Fruit fly (Drosophila melanogaster) whole organism, embryonic: ENCODE measurements around the gene retm.
A peak's percentile ranks its signal among the peaks of the same experiment; 100 is the strongest.

Experiments used
- CG11456 ChIP-seq: fragments of 200-800 bp; sonication (Bioruptor generic); IDR thresholded peaks from 3 replicates; pipeline ENCODE4 v1.3.6; 2022; ENCODE audit warnings: missing biosample characterization, missing genetic modification characterization
- CG12299 ChIP-seq: fragments of 200-800 bp; sonication (Bioruptor generic); optimal IDR thresholded peaks from 2 replicates; lab custom pipeline; 2018; ENCODE audit warnings: missing biosample characterization, mild to moderate bottlenecking, missing genetic modification characterization
- CG12659 ChIP-seq: fragments of 200-800 bp; sonication (Bioruptor generic); optimal IDR thresholded peaks from 3 replicates; lab custom pipeline; 2017; ENCODE audit warnings: mild to moderate bottlenecking, missing biosample characterization, missing genetic modification reagents, missing genetic modification characterization
- CG12769 ChIP-seq: fragments of 200-800 bp; sonication (Bioruptor generic); optimal IDR thresholded peaks from 2 replicates; lab custom pipeline; 2019; ENCODE audit warnings: missing biosample characterization, mild to moderate bottlenecking, missing genetic modification characterization, moderate library complexity
- CG13287 ChIP-seq: fragments of 200-800 bp; sonication (Bioruptor generic); IDR thresholded peaks from 2 replicates; pipeline ENCODE4 v1.3.6; 2022; ENCODE audit warnings: missing biosample characterization, missing genetic modification characterization; ENCODE audit not compliant: partially characterized antibody
- CG14050 ChIP-seq: fragments of 200-800 bp; sonication (Bioruptor generic); IDR thresholded peaks from 3 replicates; pipeline ENCODE4 v1.3.6; 2022; ENCODE audit warnings: missing biosample characterization, missing genetic modification characterization
- CG15269 ChIP-seq: fragments of 200-800 bp; sonication (Bioruptor generic); optimal IDR thresholded peaks from 2 replicates; lab custom pipeline; 2018; ENCODE audit warnings: missing biosample characterization, mild to moderate bottlenecking, missing genetic modification characterization, moderate library complexity
- CG2120 ChIP-seq: fragments of 200-800 bp; sonication (Bioruptor generic); optimal IDR thresholded peaks from 3 replicates; lab custom pipeline; 2016; ENCODE audit warnings: missing biosample characterization, missing genetic modification characterization
- CG31441 ChIP-seq: fragments of 200-800 bp; sonication (Bioruptor generic); IDR thresholded peaks from 2 replicates; pipeline ENCODE4 v1.3.6; 2022; ENCODE audit warnings: missing biosample characterization, missing genetic modification characterization
- CG34376 ChIP-seq: fragments of 200-800 bp; sonication (Bioruptor generic); optimal IDR thresholded peaks from 2 replicates; lab custom pipeline; 2018; ENCODE audit warnings: missing biosample characterization, mild to moderate bottlenecking, missing genetic modification characterization
- CG5180 ChIP-seq: fragments of 200-800 bp; sonication (Bioruptor generic); optimal IDR thresholded peaks from 3 replicates; lab custom pipeline; 2017; ENCODE audit warnings: missing biosample characterization, missing genetic modification characterization, mild to moderate bottlenecking, moderate library complexity, missing genetic modification reagents
- CG8359 ChIP-seq: fragments of 200-800 bp; sonication (Bioruptor generic); optimal IDR thresholded peaks from 2 replicates; lab custom pipeline; 2017; ENCODE audit warnings: missing biosample characterization, mild to moderate bottlenecking, missing genetic modification characterization, borderline replicate concordance
- CG8944 ChIP-seq: fragments of 200-800 bp; sonication (Bioruptor generic); optimal IDR thresholded peaks from 3 replicates; lab custom pipeline; 2016; ENCODE audit warnings: missing biosample characterization, missing genetic modification characterization
- CG9437 ChIP-seq: fragments of 200-800 bp; sonication (Bioruptor generic); optimal IDR thresholded peaks from 2 replicates; lab custom pipeline; 2018; ENCODE audit warnings: missing biosample characterization, mild to moderate bottlenecking, missing genetic modification characterization
- D19A ChIP-seq: fragments of 200-800 bp; optimal IDR thresholded peaks from 3 replicates; lab custom pipeline; 2019; ENCODE audit warnings: missing biosample characterization, mild to moderate bottlenecking, missing genetic modification characterization, moderate library complexity
- D19B ChIP-seq: fragments of 200-800 bp; sonication (Bioruptor generic); optimal IDR thresholded peaks from 2 replicates; lab custom pipeline; 2017; ENCODE audit warnings: missing biosample characterization, mild to moderate bottlenecking, missing genetic modification characterization
- Deaf1 ChIP-seq: fragments of 200-800 bp; optimal IDR thresholded peaks from 3 replicates; lab custom pipeline; 2019; ENCODE audit warnings: missing biosample characterization, mild to moderate bottlenecking, missing genetic modification characterization, moderate library complexity
- Fer1 ChIP-seq: fragments of 200-800 bp; sonication (Bioruptor generic); optimal IDR thresholded peaks from 2 replicates; lab custom pipeline; 2017; ENCODE audit warnings: missing biosample characterization, mild to moderate bottlenecking, missing genetic modification characterization
- H2.0 ChIP-seq: fragments of 200-800 bp; sonication (Bioruptor generic); IDR thresholded peaks from 2 replicates; pipeline ENCODE4 v1.3.6; 2022; ENCODE audit warnings: missing biosample characterization, missing genetic modification characterization
- Hr78 ChIP-seq, 2 experiments: fragments of 200-800 bp in 1 of 2; fragments of >200 bp in 1 of 2; sonication (Bioruptor generic) in 1 of 2; optimal IDR thresholded peaks; 2 replicates each; lab custom pipeline; 2017 to 2019; ENCODE audit warnings: missing biosample characterization in 2 of 2, missing genetic modification characterization in 2 of 2, mild to moderate bottlenecking in 1 of 2, moderate library complexity in 1 of 2
- Hsf ChIP-seq: fragments of 200-800 bp; sonication (Bioruptor generic); optimal IDR thresholded peaks from 3 replicates; lab custom pipeline; 2016; ENCODE audit warnings: missing biosample characterization, missing genetic modification characterization
- Jarid2 ChIP-seq: fragments of 200-800 bp; sonication (Bioruptor generic); optimal IDR thresholded peaks from 3 replicates; lab custom pipeline; 2017; ENCODE audit warnings: mild to moderate bottlenecking, missing biosample characterization, missing genetic modification reagents, missing genetic modification characterization
- MTF-1 ChIP-seq: fragments of 200-800 bp; sonication (Bioruptor generic); optimal IDR thresholded peaks from 2 replicates; lab custom pipeline; 2018; ENCODE audit warnings: missing biosample characterization, mild to moderate bottlenecking, missing genetic modification characterization, borderline replicate concordance
- Med ChIP-seq: fragments of 200-800 bp; sonication (Bioruptor generic); peaks from one replicate; lab custom pipeline; 2016; ENCODE audit warnings: missing biosample characterization, missing genetic modification characterization, mild to moderate bottlenecking, inconsistent platforms, moderate library complexity
- Meics ChIP-seq: fragments of 200-800 bp; sonication (Bioruptor generic); optimal IDR thresholded peaks from 2 replicates; lab custom pipeline; 2017; ENCODE audit warnings: missing biosample characterization, mild to moderate bottlenecking, missing genetic modification characterization
- Optix ChIP-seq: fragments of 200-800 bp; sonication (Bioruptor generic); IDR thresholded peaks from 3 replicates; pipeline ENCODE4 v1.3.6; 2022; ENCODE audit warnings: missing biosample characterization, missing genetic modification characterization
- Six4 ChIP-seq: fragments of 200-800 bp; sonication (Bioruptor generic); optimal IDR thresholded peaks from 2 replicates; lab custom pipeline; 2016; ENCODE audit warnings: missing biosample characterization, missing genetic modification characterization
- Sry-β ChIP-seq: fragments of 200-800 bp; sonication (Bioruptor generic); optimal IDR thresholded peaks from 2 replicates; lab custom pipeline; 2018; ENCODE audit warnings: missing biosample characterization, mild to moderate bottlenecking, missing genetic modification characterization, moderate library complexity
- Sry-δ ChIP-seq: fragments of 200-800 bp; sonication (Bioruptor generic); optimal IDR thresholded peaks from 2 replicates; lab custom pipeline; 2016; ENCODE audit warnings: missing biosample characterization, missing genetic modification characterization
- Ssrp ChIP-seq: fragments of 200-800 bp; sonication (Bioruptor generic); optimal IDR thresholded peaks from 2 replicates; lab custom pipeline; 2018; ENCODE audit warnings: missing biosample characterization, mild to moderate bottlenecking, missing genetic modification characterization, moderate library complexity
- amos ChIP-seq: fragments of 200-800 bp; sonication (Bioruptor generic); IDR thresholded peaks from 2 replicates; pipeline ENCODE4 v1.3.6; 2022; ENCODE audit warnings: missing biosample characterization, missing genetic modification characterization; ENCODE audit not compliant: partially characterized antibody
- ci ChIP-seq: fragments of 200-800 bp; sonication (Bioruptor generic); IDR thresholded peaks from 3 replicates; pipeline ENCODE4 v1.3.6; 2022; ENCODE audit warnings: missing biosample characterization, missing genetic modification characterization
- crp ChIP-seq, 2 experiments: fragments of 200-800 bp; sonication (Bioruptor generic); optimal IDR thresholded peaks; 2 replicates in 1 of 2; 3 replicates in 1 of 2; lab custom pipeline; 2017; ENCODE audit warnings: missing biosample characterization in 2 of 2, missing genetic modification characterization in 2 of 2, mild to moderate bottlenecking in 1 of 2, moderate library complexity in 1 of 2
- dmrt11E ChIP-seq: fragments of 200-800 bp; sonication (Bioruptor generic); optimal IDR thresholded peaks from 3 replicates; lab custom pipeline; 2018; ENCODE audit warnings: missing biosample characterization, mild to moderate bottlenecking, missing genetic modification characterization, moderate library complexity
- gfzf ChIP-seq: fragments of 200-800 bp; sonication (Bioruptor generic); optimal IDR thresholded peaks from 2 replicates; lab custom pipeline; 2016; ENCODE audit warnings: missing biosample characterization, mild to moderate bottlenecking, missing genetic modification characterization, moderate library complexity
- gsb ChIP-seq: fragments of 200-800 bp; sonication (Bioruptor generic); IDR thresholded peaks from 2 replicates; pipeline ENCODE4 v1.3.6; 2022; ENCODE audit warnings: missing biosample characterization, missing genetic modification characterization
- jing ChIP-seq: fragments of 200-800 bp; sonication (Bioruptor generic); optimal IDR thresholded peaks from 2 replicates; lab custom pipeline; 2018; ENCODE audit warnings: missing biosample characterization, mild to moderate bottlenecking, missing genetic modification characterization
- mam ChIP-seq: fragments of 200-800 bp; sonication (Bioruptor generic); optimal IDR thresholded peaks from 3 replicates; lab custom pipeline; 2016; ENCODE audit warnings: missing biosample characterization, missing genetic modification characterization
- mld ChIP-seq: fragments of 200-800 bp; sonication (Bioruptor generic); IDR thresholded peaks from 3 replicates; pipeline ENCODE4 v1.3.6; 2022; ENCODE audit warnings: missing biosample characterization, missing genetic modification characterization; ENCODE audit not compliant: partially characterized antibody
- pho ChIP-seq: fragments of 200-800 bp; sonication (Bioruptor generic); optimal IDR thresholded peaks from 2 replicates; lab custom pipeline; 2016; ENCODE audit warnings: missing biosample characterization, missing genetic modification characterization
- run ChIP-seq: fragments of 200-800 bp; sonication (Bioruptor generic); optimal IDR thresholded peaks from 3 replicates; lab custom pipeline; 2018; ENCODE audit warnings: missing biosample characterization, mild to moderate bottlenecking, missing genetic modification characterization
- slou ChIP-seq: fragments of 200-800 bp; sonication (Bioruptor generic); optimal IDR thresholded peaks from 3 replicates; lab custom pipeline; 2016; ENCODE audit warnings: missing biosample characterization, missing genetic modification characterization
- twi ChIP-seq: fragments of 200-800 bp; optimal IDR thresholded peaks from 2 replicates; lab custom pipeline; 2019; ENCODE audit warnings: missing biosample characterization, mild to moderate bottlenecking, missing genetic modification characterization, moderate library complexity

The retm gene

DNA sequence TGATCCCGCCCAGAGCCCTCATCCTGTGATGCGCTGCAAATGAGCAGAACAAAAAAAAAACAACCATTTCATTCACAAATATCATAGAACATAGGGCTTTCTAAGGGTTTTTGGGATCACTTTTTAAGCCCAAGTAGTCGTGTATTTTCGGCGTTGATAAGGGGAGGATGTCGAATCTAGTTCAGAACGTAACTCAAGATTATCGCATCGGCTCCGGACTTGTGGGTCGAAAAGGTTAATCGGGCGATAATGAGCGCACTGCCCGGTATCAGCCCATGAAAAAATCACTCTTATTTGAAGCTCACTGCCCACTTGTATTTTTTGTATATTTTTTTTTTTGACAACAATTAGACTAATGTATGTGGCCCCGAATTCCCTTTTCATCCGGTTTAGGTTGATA, 33.2 kb downstream of the retm start:
- TF ChIP-seq Hsf (GFP tag; lab: Kevin White, UChicago) (no peak), pho (GFP tag; lab: Kevin White, UChicago) (no peak), D19B (no peak), CG2120 (GFP tag; lab: Kevin White, UChicago) (no peak), CG9437 (GFP tag; lab: Kevin White, UChicago) (no peak), CG34376 (peak; percentile 31), mam (GFP tag; lab: Kevin White, UChicago) (no peak), Ssrp (tag; lab: Kevin White, UChicago) (no peak)

DNA sequence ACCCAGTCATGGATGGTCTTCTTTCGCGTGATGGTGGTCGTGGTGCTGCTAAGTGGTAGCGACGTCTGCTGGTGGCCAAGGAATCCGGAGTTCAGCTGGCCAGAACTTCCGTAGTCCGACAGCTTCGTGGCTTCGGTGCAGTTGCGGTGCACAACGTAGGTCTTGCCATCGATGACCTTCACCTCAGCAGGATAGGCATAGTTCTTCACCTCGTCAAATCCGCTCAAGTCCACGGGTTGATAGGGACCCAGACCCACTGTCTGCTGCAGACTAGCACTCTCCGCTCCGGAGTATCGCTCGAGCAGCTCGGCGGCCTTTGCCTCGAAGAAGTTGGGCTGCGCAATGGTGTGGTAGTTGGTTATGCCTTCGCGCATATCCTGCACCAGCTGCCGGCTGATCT, 34.2 kb downstream of the retm start:
- TF ChIP-seq Med (GFP tag; lab: Kevin White, UChicago) = peak; percentile 53
- TF ChIP-seq Sry-δ (GFP tag; lab: Kevin White, UChicago) = no peak

DNA sequence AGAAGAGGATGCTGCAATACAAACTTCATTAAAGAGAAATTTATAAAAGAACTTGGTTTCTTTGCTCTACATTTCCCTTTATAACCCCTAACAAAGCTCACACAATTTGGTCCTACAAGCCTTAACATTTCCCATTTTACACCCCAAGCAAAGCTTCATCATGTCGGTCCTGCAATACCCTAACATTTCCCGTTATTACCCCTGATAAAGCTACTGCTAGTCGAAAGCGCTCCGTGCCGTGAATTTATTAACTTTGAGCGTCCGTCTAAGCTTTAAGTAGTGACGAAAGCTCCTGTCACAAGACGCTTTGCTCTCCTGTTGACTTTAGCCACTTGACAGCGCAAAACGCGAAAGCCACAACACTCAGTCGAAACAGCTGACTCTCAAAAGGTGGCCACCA, 43.8 kb downstream of the retm start, which contains the start of gene CG13982:
Gene CG13982 (plus strand): TSS at position 363 of the 400 bp plus-strand sequence.
- TF ChIP-seq Meics = peak; percentile 7
- no peak for TF ChIP-seq CG8944 (GFP tag; lab: Kevin White, UChicago)
- TF ChIP-seq Sry-β = no peak
- peak in 1 of 2 experiments; percentile 25 for TF ChIP-seq crp (GFP tag; optimal IDR thresholded peaks at IDR 0.05; lab: Kevin White, UChicago)

DNA sequence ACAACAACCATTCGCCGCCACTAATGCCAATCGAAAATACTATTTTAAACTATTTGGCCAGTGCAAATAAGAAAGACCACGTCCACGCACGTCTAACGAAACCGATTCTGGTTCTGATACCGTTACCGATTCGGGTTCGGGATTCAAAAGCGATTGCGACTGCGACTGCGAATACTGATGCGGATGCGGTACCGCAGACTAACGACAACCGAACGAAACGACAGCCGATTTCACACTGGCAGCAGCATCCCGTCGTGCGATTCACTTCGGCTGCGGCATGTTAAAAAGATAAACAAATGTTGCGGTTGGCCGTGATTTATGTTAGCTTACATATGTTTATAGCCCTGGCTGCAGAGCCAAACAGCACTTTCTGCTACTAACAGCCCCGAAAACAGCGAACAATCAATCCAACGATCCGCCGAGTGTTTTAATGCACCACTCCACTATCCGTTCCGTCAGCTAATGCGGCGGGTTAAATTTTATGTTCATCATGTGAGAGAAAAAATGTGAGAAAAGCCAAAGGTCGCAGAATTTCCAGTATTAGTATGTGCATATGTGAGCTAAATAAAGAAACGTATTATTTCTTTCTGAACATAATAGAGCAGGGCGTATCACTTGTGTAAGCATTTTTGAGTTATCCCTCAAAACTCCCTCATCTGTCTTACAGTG, 44.5 kb downstream of the retm start, which contains the start of gene DIP-epsilon:
Gene DIP-epsilon (minus strand): TSS at position 238 of the 669 bp plus-strand sequence.
- peak; percentile 90 for TF ChIP-seq Jarid2 (GFP tag; lab: Kevin White, UChicago)
- no peak for TF ChIP-seq CG12659 (GFP tag; lab: Kevin White, UChicago)
- no peak for TF ChIP-seq CG15269 (tag; lab: Kevin White, UChicago)
- no peak for TF ChIP-seq D19A
- TF ChIP-seq ci (GFP tag; lab: Robert Waterston, UW) = peak; percentile 23; the same call in 1 of the 3 replicates
- TF ChIP-seq CG12769 (tag; lab: Kevin White, UChicago) = no peak
- no peak for TF ChIP-seq Fer1 (GFP tag; lab: Kevin White, UChicago)
- TF ChIP-seq H2.0 (GFP tag; lab: Robert Waterston, UW) = no peak
- no peak for TF ChIP-seq CG8359 (GFP tag; lab: Kevin White, UChicago)
- TF ChIP-seq CG11456 (GFP tag; lab: Robert Waterston, UW) = no peak
- TF ChIP-seq run (tag; lab: Kevin White, UChicago) = peak; percentile 48
- peak; percentile 47 for TF ChIP-seq CG5180 (GFP tag; lab: Kevin White, UChicago)
- no peak for TF ChIP-seq CG14050
- no peak for TF ChIP-seq slou (GFP tag; lab: Kevin White, UChicago)
- TF ChIP-seq D19B = no peak
- TF ChIP-seq twi (tag; lab: Kevin White, UChicago) = peak; percentile 76
- TF ChIP-seq MTF-1 (GFP tag; lab: Kevin White, UChicago) = no peak
- TF ChIP-seq CG12299 (tag; lab: Kevin White, UChicago) = no peak
- TF ChIP-seq Six4 = no peak
- TF ChIP-seq CG31441 (GFP tag; lab: Robert Waterston, UW) = no peak
- TF ChIP-seq Hr78 (GFP tag; optimal IDR thresholded peaks at IDR 0.05; lab: Kevin White, UChicago) = peak in 1 of 2 experiments; percentile 63
- TF ChIP-seq amos (GFP tag; lab: Robert Waterston, UW) = peak; percentile 19; the same call in 1 of the 2 replicates
- TF ChIP-seq Deaf1 (tag; lab: Kevin White, UChicago) = peak; percentile 99
- peak; percentile 16 for TF ChIP-seq jing
- no peak for TF ChIP-seq mld (GFP tag; lab: Robert Waterston, UW)
- TF ChIP-seq dmrt11E (tag; lab: Kevin White, UChicago) = no peak
- TF ChIP-seq gsb = no peak
- no peak for TF ChIP-seq gfzf (GFP tag; lab: Kevin White, UChicago)
- 0 out of 3 replicates have a peak, but pooled peaks have one; percentile 16 for TF ChIP-seq Optix (GFP tag; lab: Robert Waterston, UW)
- TF ChIP-seq CG13287 (GFP tag; lab: Robert Waterston, UW) = peak; percentile 24; the same call in 1 of the 2 replicates
